Fruit fly (Drosophila melanogaster) whole organism, pupa: ENCODE results near the gene Pdfr.

ENCODE experiments used
- CG10348 ChIP-seq: fragments of 200-800 bp; sonication (Bioruptor generic); IDR thresholded peaks from 2 replicates; pipeline ENCODE4 v1.3.6; 2022; ENCODE audit warnings: missing biosample characterization, missing genetic modification characterization
- CG12605 ChIP-seq: fragments of 200-800 bp; sonication (Bioruptor generic); IDR thresholded peaks from 2 replicates; pipeline ENCODE4 v1.3.6; 2022; ENCODE audit warnings: missing biosample characterization, missing genetic modification characterization
- CG13204 ChIP-seq: fragments of 200-800 bp; sonication (Bioruptor generic); optimal IDR thresholded peaks from 2 replicates; lab custom pipeline; 2018; ENCODE audit warnings: missing biosample characterization, mild to moderate bottlenecking, missing genetic modification characterization, moderate library complexity
- CG14655 ChIP-seq: fragments of 200-800 bp; sonication (Bioruptor generic); optimal IDR thresholded peaks from 3 replicates; lab custom pipeline; 2017; ENCODE audit warnings: mild to moderate bottlenecking, missing biosample characterization, missing genetic modification reagents, missing genetic modification characterization
- CG15710 ChIP-seq: fragments of 200-800 bp; sonication (Bioruptor generic); optimal IDR thresholded peaks from 2 replicates; lab custom pipeline; 2018; ENCODE audit warnings: missing biosample characterization, mild to moderate bottlenecking, missing genetic modification characterization, moderate library complexity
- CG17806 ChIP-seq: fragments of 200-800 bp; sonication (Bioruptor generic); optimal IDR thresholded peaks from 2 replicates; lab custom pipeline; 2018; ENCODE audit warnings: missing biosample characterization, mild to moderate bottlenecking, missing genetic modification characterization, moderate library complexity
- CG32121 ChIP-seq: fragments of 200-800 bp; sonication (Bioruptor generic); IDR thresholded peaks from 2 replicates; pipeline ENCODE4 v1.3.6; 2022; ENCODE audit warnings: missing biosample characterization, missing genetic modification characterization
- CG34367 ChIP-seq: fragments of 200-800 bp; sonication (Bioruptor generic); optimal IDR thresholded peaks from 2 replicates; lab custom pipeline; 2018; ENCODE audit warnings: missing biosample characterization, mild to moderate bottlenecking, missing genetic modification characterization
- CG4496 ChIP-seq: fragments of 200-800 bp; sonication (Bioruptor generic); IDR thresholded peaks from 3 replicates; pipeline ENCODE4 v1.3.6; 2022; ENCODE audit warnings: missing biosample characterization, missing genetic modification characterization
- CG8159 ChIP-seq: fragments of 200-800 bp; sonication (Bioruptor generic); optimal IDR thresholded peaks from 3 replicates; lab custom pipeline; 2018; ENCODE audit warnings: missing biosample characterization, mild to moderate bottlenecking, missing genetic modification characterization, moderate library complexity
- CG8301 ChIP-seq: fragments of 200-800 bp; sonication (Bioruptor generic); optimal IDR thresholded peaks from 2 replicates; lab custom pipeline; 2018; ENCODE audit warnings: missing biosample characterization, mild to moderate bottlenecking, missing genetic modification characterization
- CG9948 ChIP-seq: fragments of 200-800 bp; sonication (Bioruptor generic); optimal IDR thresholded peaks from 2 replicates; lab custom pipeline; 2018; ENCODE audit warnings: missing biosample characterization, mild to moderate bottlenecking, missing genetic modification characterization, moderate library complexity
- D1 ChIP-seq: fragments of 200-800 bp; sonication (Bioruptor generic); optimal IDR thresholded peaks from 2 replicates; lab custom pipeline; 2018; ENCODE audit warnings: missing biosample characterization, mild to moderate bottlenecking, missing genetic modification characterization, moderate library complexity
- EcR ChIP-seq: fragments of 200-800 bp; sonication (Bioruptor generic); optimal IDR thresholded peaks from 3 replicates; lab custom pipeline; 2019; ENCODE audit warnings: missing biosample characterization, missing genetic modification characterization, mild to moderate bottlenecking, moderate library complexity, missing genetic modification reagents
- Ets98B ChIP-seq: fragments of 200-800 bp; sonication (Bioruptor generic); IDR thresholded peaks from 2 replicates; pipeline ENCODE4 v1.3.6; 2022; ENCODE audit warnings: missing biosample characterization, missing genetic modification characterization
- Pif1A ChIP-seq: fragments of 200-800 bp; sonication (Bioruptor generic); optimal IDR thresholded peaks from 3 replicates; lab custom pipeline; 2016; ENCODE audit warnings: missing biosample characterization, missing genetic modification characterization
- Pif1B ChIP-seq: fragments of 200-800 bp; sonication (Bioruptor generic); optimal IDR thresholded peaks from 3 replicates; lab custom pipeline; 2016; ENCODE audit warnings: missing biosample characterization, missing genetic modification characterization
- Snoo ChIP-seq: fragments of 200-800 bp; sonication (Bioruptor generic); optimal IDR thresholded peaks from 3 replicates; lab custom pipeline; 2017; ENCODE audit warnings: missing biosample characterization, mild to moderate bottlenecking, missing genetic modification characterization, inconsistent platforms
- fd96Ca ChIP-seq: fragments of 200-800 bp; sonication (Bioruptor generic); IDR thresholded peaks from 3 replicates; pipeline ENCODE4 v1.3.6; 2022; ENCODE audit warnings: missing biosample characterization, missing genetic modification characterization
- gl ChIP-seq: fragments of 200-800 bp; sonication (Bioruptor generic); optimal IDR thresholded peaks from 2 replicates; lab custom pipeline; 2018; ENCODE audit warnings: missing biosample characterization, mild to moderate bottlenecking, missing genetic modification characterization
- rn ChIP-seq: fragments of 200-800 bp; sonication (Bioruptor generic); IDR thresholded peaks from 2 replicates; pipeline ENCODE4 v1.3.6; 2022; ENCODE audit warnings: missing biosample characterization, missing genetic modification characterization

Gene Pdfr

dm6 chrX:2581793-2582503 is 29.9 kb downstream of the Pdfr start:
- TF ChIP-seq fd96Ca = peak; percentile 67
- peak; percentile 71 for TF ChIP-seq CG4496 (GFP tag; lab: Robert Waterston, UW)
- no peak for TF ChIP-seq rn
- no peak for TF ChIP-seq D1 (tag; lab: Kevin White, UChicago)
- peak; percentile 76 for TF ChIP-seq CG32121 (GFP tag; lab: Robert Waterston, UW)
- TF ChIP-seq CG9948 (tag; lab: Kevin White, UChicago) = no peak
- TF ChIP-seq Pif1B (GFP tag; lab: Kevin White, UChicago) = no peak
- peak; percentile 47 for TF ChIP-seq Pif1A (GFP tag; lab: Kevin White, UChicago)
- peak; percentile 14 for TF ChIP-seq CG17806
- peak; percentile 43; the same call in 1 of the 2 replicates for TF ChIP-seq Ets98B
- peak; percentile 21 for TF ChIP-seq CG8159 (tag; lab: Kevin White, UChicago)
- TF ChIP-seq CG8301 = peak; percentile 26

dm6 chrX:2585055-2585715 is 33.2 kb downstream of the Pdfr start, which contains the start of gene CG13760:
TSS of gene CG13760 (minus strand) at chrX:2585699.
- TF ChIP-seq CG8301 (no peak), Pif1A (GFP tag; lab: Kevin White, UChicago) (no peak), CG32121 (GFP tag; lab: Robert Waterston, UW) (no peak), CG14655 (GFP tag; lab: Kevin White, UChicago) (no peak)

- TF ChIP-seq EcR = no peak
- no peak for TF ChIP-seq rn
- no peak for TF ChIP-seq CG4496 (GFP tag; lab: Robert Waterston, UW)
- TF ChIP-seq gl (tag; lab: Kevin White, UChicago) = no peak
- no peak for TF ChIP-seq CG14655 (GFP tag; lab: Kevin White, UChicago)
- TF ChIP-seq Ets98B = no peak
These were observed 33.7 kb downstream of the Pdfr start, which contains the start of gene wds for dm6 chrX:2585716-2586082. TSS of gene wds (plus strand) at chrX:2585980.

dm6 chrX:2588415-2589411 is 36.7 kb downstream of the Pdfr start, which contains the start of gene egh:
TSS of gene egh (plus strand) at chrX:2588503.
- peak; percentile 58 for TF ChIP-seq CG8301
- TF ChIP-seq Snoo (tag; lab: Kevin White, UChicago) = peak; percentile 52
- TF ChIP-seq rn = peak; percentile 69
- peak; percentile 80 for TF ChIP-seq Pif1A (GFP tag; lab: Kevin White, UChicago)
- peak; percentile 84 for TF ChIP-seq Ets98B
- peak; percentile 91 for TF ChIP-seq CG4496 (GFP tag; lab: Robert Waterston, UW)
- peak; percentile 76 for TF ChIP-seq CG14655 (GFP tag; lab: Kevin White, UChicago)
- peak; percentile 10 for TF ChIP-seq CG34367 (tag; lab: Kevin White, UChicago)
- peak; percentile 26 for TF ChIP-seq EcR
- TF ChIP-seq CG10348 (GFP tag; lab: Robert Waterston, UW) = no peak
- TF ChIP-seq D1 (tag; lab: Kevin White, UChicago) = no peak
- peak; percentile 59; the same call in 1 of the 2 replicates for TF ChIP-seq CG32121 (GFP tag; lab: Robert Waterston, UW)
- peak; percentile 41 for TF ChIP-seq CG8159 (tag; lab: Kevin White, UChicago)
- peak; percentile 29 for TF ChIP-seq CG15710
- TF ChIP-seq gl (tag; lab: Kevin White, UChicago) = peak; percentile 10
- peak; percentile 83 for TF ChIP-seq Pif1B (GFP tag; lab: Kevin White, UChicago)
- TF ChIP-seq CG13204 (GFP tag; lab: Kevin White, UChicago) = peak; percentile 75
- TF ChIP-seq CG17806 = peak; percentile 52
- peak; percentile 74 for TF ChIP-seq CG12605 (GFP tag; lab: Robert Waterston, UW)
- peak; percentile 86 for TF ChIP-seq fd96Ca
- peak; percentile 46 for TF ChIP-seq CG9948 (tag; lab: Kevin White, UChicago)

- TF ChIP-seq CG34367 (tag; lab: Kevin White, UChicago) (peak; percentile 69), Ets98B (peak; percentile 97), CG32121 (GFP tag; lab: Robert Waterston, UW) (peak; percentile 96), Snoo (tag; lab: Kevin White, UChicago) (peak; percentile 91), CG8159 (tag; lab: Kevin White, UChicago) (peak; percentile 76), CG12605 (GFP tag; lab: Robert Waterston, UW) (peak; percentile 90), CG8301 (peak; percentile 90), CG13204 (GFP tag; lab: Kevin White, UChicago) (no peak), CG9948 (tag; lab: Kevin White, UChicago) (peak; percentile 80), CG4496 (GFP tag; lab: Robert Waterston, UW) (peak; percentile 98), CG14655 (GFP tag; lab: Kevin White, UChicago) (peak; percentile 85), fd96Ca (peak; percentile 98), Pif1B (GFP tag; lab: Kevin White, UChicago) (peak; percentile 89), CG10348 (GFP tag; lab: Robert Waterston, UW) (peak; percentile 83), rn (peak; percentile 90), gl (tag; lab: Kevin White, UChicago) (peak; percentile 32), CG17806 (peak; percentile 71), D1 (tag; lab: Kevin White, UChicago) (peak; percentile 43), CG15710 (peak; percentile 79), Pif1A (GFP tag; lab: Kevin White, UChicago) (peak; percentile 93), EcR (no peak)
These were observed 37.5 kb downstream of the Pdfr start for dm6 chrX:2589446-2590038.
